Worm (Caenorhabditis elegans) whole organism, L3 larva: ENCODE results near the gene lin-38.

Experiments used
- R02D3.7 ChIP-seq: fragments of 150-350 bp; optimal IDR thresholded peaks from 2 replicates; lab custom pipeline; 2014; ENCODE audit warnings: missing biosample characterization, missing genetic modification characterization
- lin-39 ChIP-seq: fragments of 150-350 bp; optimal IDR thresholded peaks from 2 replicates; lab custom pipeline; 2018; ENCODE audit warnings: missing biosample characterization, missing genetic modification reagents, missing genetic modification characterization
- mdl-1 ChIP-seq: fragments of 150-350 bp; optimal IDR thresholded peaks from 2 replicates; lab custom pipeline; 2014; ENCODE audit warnings: missing biosample characterization, missing genetic modification characterization
- tbx-2 ChIP-seq: sonication (generic microtip); optimal IDR thresholded peaks from 2 replicates; lab custom pipeline; 2016; ENCODE audit warnings: mild to moderate bottlenecking, missing genetic modification characterization, missing compliant biosample characterization

DNA sequence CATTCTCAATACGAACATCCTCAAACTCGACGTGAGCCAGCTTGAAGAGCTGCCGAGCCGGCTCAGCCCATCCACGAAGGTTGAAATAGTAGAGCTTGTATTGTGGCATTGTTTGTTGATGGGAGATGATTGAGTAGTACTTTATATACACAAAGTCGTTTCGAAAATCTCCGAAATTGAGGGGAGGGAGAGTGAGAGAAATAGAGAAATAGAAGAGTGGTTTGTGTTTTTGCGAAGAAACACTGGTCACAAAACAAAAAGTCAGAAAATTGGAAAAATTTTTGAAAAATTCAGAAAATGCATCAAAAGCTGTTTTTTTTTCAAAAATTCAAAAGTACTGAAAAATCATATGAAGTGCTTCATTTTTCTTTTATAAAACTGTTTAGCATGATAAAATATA is 35.5 kb downstream of the lin-38 start, which contains the start of gene gst-24:
- TF ChIP-seq R02D3.7 (tag; lab: Kevin White, UChicago): no peak
- TF ChIP-seq mdl-1 (tag; lab: Kevin White, UChicago): no peak
- TF ChIP-seq tbx-2: no peak
- no peak for TF ChIP-seq lin-39 (tag; lab: Kevin White, UChicago)
